Worm (Caenorhabditis elegans): Measurements from ENCODE around the gene C34C12.2.
A peak's percentile ranks its signal among the peaks of the same experiment; 100 is the strongest.

C34C12.2 gene

DNA sequence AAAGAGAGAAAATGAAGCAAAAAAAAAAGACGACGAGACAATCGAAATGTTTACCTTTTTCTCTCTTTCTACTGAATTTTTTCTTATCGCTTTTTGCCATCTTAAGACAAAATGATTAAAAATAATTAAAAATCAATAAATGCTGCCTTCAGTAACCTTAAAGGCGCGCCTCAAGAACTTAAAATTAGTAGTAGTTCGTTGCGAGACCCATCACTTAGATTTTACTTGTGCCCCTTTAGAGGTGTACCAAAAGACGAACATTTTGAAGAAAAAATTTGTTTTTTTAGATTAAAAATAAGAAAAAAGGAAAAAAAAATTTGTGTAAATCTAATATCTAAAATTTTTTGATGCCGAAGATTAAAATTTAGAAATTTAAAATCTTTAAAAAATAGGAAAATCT, 17.4 kb downstream of the C34C12.2 start:
- no peak for TF ChIP-seq hlh-30 (tag; optimal IDR thresholded peaks at IDR 0.05; ENCODE audit: insufficient read depth)
- no peak for TF ChIP-seq T26A8.4 (GFP tag; IDR thresholded peaks at IDR 0.05)
- TF ChIP-seq daf-16 (GFP tag; optimal IDR thresholded peaks at IDR 0.05), result no peak
- peak; percentile 12 for TF ChIP-seq daf-16 (tag; optimal IDR thresholded peaks at IDR 0.05)

DNA sequence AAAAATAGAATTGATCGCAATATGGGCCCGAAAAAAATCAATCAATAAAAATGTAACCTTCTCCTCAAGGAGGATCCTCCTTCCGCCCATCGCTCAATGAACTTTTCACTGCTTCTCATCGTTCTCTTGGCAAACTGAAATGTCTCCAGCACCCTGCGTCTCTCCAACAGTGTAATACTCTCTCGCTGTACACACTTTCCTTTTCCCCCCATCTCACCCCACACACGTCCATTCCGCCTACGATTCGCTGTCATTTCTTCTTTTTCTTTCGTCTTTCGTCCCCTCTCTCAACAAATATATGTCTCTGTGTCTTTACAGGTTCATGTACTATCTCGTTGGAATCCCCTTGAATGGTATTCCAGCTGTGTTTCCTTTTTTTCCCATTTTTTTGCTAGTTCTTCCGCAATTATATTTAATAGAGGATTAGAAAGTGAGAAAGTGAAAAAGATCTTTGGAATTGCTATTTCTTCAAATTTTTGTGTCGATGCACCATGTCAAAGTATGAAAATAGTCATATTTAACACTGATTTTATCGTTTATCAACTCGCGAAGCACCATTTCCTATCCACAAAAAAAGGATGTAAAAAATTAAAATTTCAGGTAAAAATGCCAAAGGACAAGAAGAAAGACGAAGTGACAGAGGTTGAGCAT, 17.9 kb downstream of the C34C12.2 start, which contains the start of gene rsu-1:
Gene rsu-1, plus strand, starts transcription at position 601 of the 651 bp plus-strand sequence.
- TF ChIP-seq ceh-44 (GFP tag; IDR thresholded peaks at IDR 0.05) (no peak), nhr-77 (tag; optimal IDR thresholded peaks at IDR 0.05) (no peak), lin-38 (GFP tag; IDR thresholded peaks at IDR 0.05) (peak; percentile 41), saeg-2 (GFP tag; IDR thresholded peaks at IDR 0.05) (no peak), php-3 (GFP tag; IDR thresholded peaks at IDR 0.05) (no peak), hif-1 (tag; optimal IDR thresholded peaks at IDR 0.05) (peak in 1 of 2 experiments; percentile 3), nhr-48 (tag; optimal IDR thresholded peaks at IDR 0.05) (peak; percentile 67), nhr-28 (tag; optimal IDR thresholded peaks at IDR 0.05) (peak; percentile 86), nhr-42 (GFP tag; IDR thresholded peaks at IDR 0.05) (no peak), dmd-6 (GFP tag; IDR thresholded peaks at IDR 0.05) (peak; percentile 63), spr-1 (tag; optimal IDR thresholded peaks at IDR 0.05) (peak; percentile 68), sdz-12 (GFP tag; optimal IDR thresholded peaks at IDR 0.05) (no peak), tra-1 (GFP tag; IDR thresholded peaks at IDR 0.05) (0 out of 2 replicates have a peak, but pooled peaks have one; percentile 25), mep-1 (tag; optimal IDR thresholded peaks at IDR 0.05) (peak; percentile 77), mdl-1 (tag; optimal IDR thresholded peaks at IDR 0.05) (peak in 1 of 2 experiments; percentile 69), dmd-8 (GFP tag; IDR thresholded peaks at IDR 0.05) (no peak), lir-3 (tag; optimal IDR thresholded peaks at IDR 0.05) (no peak), mes-2 (tag; optimal IDR thresholded peaks at IDR 0.05; ENCODE audit: poor library complexity, severe bottlenecking) (peak; percentile 73), hlh-11 (tag; optimal IDR thresholded peaks at IDR 0.05) (peak; percentile 84), nhr-10 (tag; optimal IDR thresholded peaks at IDR 0.05) (no peak), vab-7 (GFP tag; IDR thresholded peaks at IDR 0.05) (no peak), mxl-3 (GFP tag; optimal IDR thresholded peaks at IDR 0.05) (peak; percentile 16), dpl-1 (GFP tag; optimal IDR thresholded peaks at IDR 0.05) (peak; percentile 46), nhr-25 (tag; optimal IDR thresholded peaks at IDR 0.05; ENCODE audit: borderline replicate concordance, insufficient read depth) (peak; percentile 51), hmg-1.1 (GFP tag; IDR thresholded peaks at IDR 0.05) (peak; percentile 84), nhr-237 (tag; optimal IDR thresholded peaks at IDR 0.05) (no peak), daf-8 (GFP tag; IDR thresholded peaks at IDR 0.05) (no peak), pha-4 (GFP tag; IDR thresholded peaks at IDR 0.05) (no peak), pha-4 (tag; optimal IDR thresholded peaks at IDR 0.05) (peak; percentile 41), hlh-30 (tag; optimal IDR thresholded peaks at IDR 0.05; ENCODE audit: insufficient read depth) (peak; percentile 10), cey-2 (tag; optimal IDR thresholded peaks at IDR 0.05; ENCODE audit: borderline replicate concordance, insufficient read depth) (no peak), ztf-7 (tag; optimal IDR thresholded peaks at IDR 0.05) (peak; percentile 8), lin-29 (GFP tag; IDR thresholded peaks at IDR 0.05) (no peak), ceh-28 (tag; optimal IDR thresholded peaks at IDR 0.05) (no peak), T26A8.4 (GFP tag; IDR thresholded peaks at IDR 0.05) (peak; percentile 47), aha-1 (tag) (peak; percentile 72), lin-13 (GFP tag; optimal IDR thresholded peaks at IDR 0.05) (peak; percentile 8), Y75B8A.6 (GFP tag; IDR thresholded peaks at IDR 0.05) (no peak), fkh-10 (GFP tag; optimal IDR thresholded peaks at IDR 0.05) (peak; percentile 1), lsy-2 (tag; optimal IDR thresholded peaks at IDR 0.05) (peak in 1 of 2 experiments; percentile 70), dve-1 (tag; optimal IDR thresholded peaks at IDR 0.05; ENCODE audit: insufficient read depth) (peak; percentile 70), zfp-3 (GFP tag; conservative IDR thresholded peaks at IDR 0.05) (no peak), arid-1 (GFP tag; conservative IDR thresholded peaks at IDR 0.05) (0 out of 2 replicates have a peak, but pooled peaks have one; percentile 35), spr-3 (GFP tag; optimal IDR thresholded peaks at IDR 0.05) (no peak), duxl-1 (tag; optimal IDR thresholded peaks at IDR 0.05; ENCODE audit: poor library complexity) (peak; percentile 26)
